Fruit fly (Drosophila melanogaster) whole organism, adult: ENCODE results near the gene sra.

Experiments
- CG11617 ChIP-seq: fragments of 200-800 bp; sonication (Bioruptor generic); optimal IDR thresholded peaks from 2 replicates; lab custom pipeline; 2017; ENCODE audit warnings: mild to moderate bottlenecking, missing biosample characterization, missing genetic modification reagents, missing genetic modification characterization
- CG12768 ChIP-seq: fragments of 200-800 bp; sonication (Bioruptor generic); optimal IDR thresholded peaks from 2 replicates; lab custom pipeline; 2017; ENCODE audit warnings: missing biosample characterization, missing genetic modification characterization, mild to moderate bottlenecking, moderate library complexity, missing genetic modification reagents
- CG14711 ChIP-seq: fragments of 200-800 bp; sonication (Bioruptor generic); optimal IDR thresholded peaks from 2 replicates; lab custom pipeline; 2018; ENCODE audit warnings: missing biosample characterization, mild to moderate bottlenecking, missing genetic modification characterization, moderate library complexity
- CG1620 ChIP-seq: fragments of 200-800 bp; sonication (Bioruptor generic); optimal IDR thresholded peaks from 2 replicates; lab custom pipeline; 2016; ENCODE audit warnings: missing biosample characterization, missing genetic modification characterization
- CG33017 ChIP-seq: fragments of 200-800 bp; sonication (Bioruptor generic); optimal IDR thresholded peaks from 2 replicates; lab custom pipeline; 2018; ENCODE audit warnings: missing biosample characterization, mild to moderate bottlenecking, missing genetic modification characterization, moderate library complexity
- CG5204 ChIP-seq: fragments of 200-800 bp; sonication (Bioruptor generic); optimal IDR thresholded peaks from 2 replicates; lab custom pipeline; 2016; ENCODE audit warnings: missing biosample characterization, missing genetic modification characterization
- CG7045 ChIP-seq: fragments of 200-800 bp; sonication (Bioruptor generic); optimal IDR thresholded peaks from 2 replicates; lab custom pipeline; 2017; ENCODE audit warnings: missing biosample characterization, mild to moderate bottlenecking, missing genetic modification characterization
- CG7101 ChIP-seq: fragments of 200-800 bp; sonication (Bioruptor generic); optimal IDR thresholded peaks from 2 replicates; lab custom pipeline; 2018; ENCODE audit warnings: missing biosample characterization, mild to moderate bottlenecking, missing genetic modification characterization, moderate library complexity
- Clk ChIP-seq: fragments of 200-800 bp; sonication (Bioruptor generic); optimal IDR thresholded peaks from 2 replicates; lab custom pipeline; 2017; ENCODE audit warnings: missing biosample characterization, missing genetic modification characterization
- Crg-1 ChIP-seq: fragments of 200-800 bp; sonication (Bioruptor generic); optimal IDR thresholded peaks from 2 replicates; lab custom pipeline; 2016; ENCODE audit warnings: missing biosample characterization, missing genetic modification characterization
- Hr96 ChIP-seq: fragments of 200-800 bp; sonication (Bioruptor generic); optimal IDR thresholded peaks from 2 replicates; lab custom pipeline; 2016; ENCODE audit warnings: missing biosample characterization, missing genetic modification characterization
- Mnt ChIP-seq: fragments of 200-800 bp; sonication (Bioruptor generic); optimal IDR thresholded peaks from 2 replicates; lab custom pipeline; 2016; ENCODE audit warnings: missing biosample characterization, mild to moderate bottlenecking, missing genetic modification characterization
- bab1 ChIP-seq: fragments of 200-800 bp; sonication (Bioruptor generic); optimal IDR thresholded peaks from 3 replicates; lab custom pipeline; 2019; ENCODE audit warnings: missing biosample characterization, mild to moderate bottlenecking, missing genetic modification characterization, moderate library complexity
- cic ChIP-seq: fragments of 200-800 bp; sonication (Bioruptor generic); optimal IDR thresholded peaks from 2 replicates; lab custom pipeline; 2017; ENCODE audit warnings: missing biosample characterization, mild to moderate bottlenecking, missing genetic modification characterization, moderate library complexity
- cnc ChIP-seq, 2 experiments: fragments of >200 bp; optimal IDR thresholded peaks; 2 replicates each; lab custom pipeline; 2017
- kay ChIP-seq: fragments of 200-800 bp; sonication (Bioruptor generic); peaks from one replicate; lab custom pipeline; 2016; ENCODE audit warnings: missing biosample characterization, missing genetic modification characterization, borderline replicate concordance
- ovo ChIP-seq: fragments of 200-800 bp; sonication (Bioruptor generic); optimal IDR thresholded peaks from 2 replicates; lab custom pipeline; 2016; ENCODE audit warnings: missing biosample characterization, missing genetic modification characterization
- pad ChIP-seq: fragments of 200-800 bp; sonication (Bioruptor generic); optimal IDR thresholded peaks from 3 replicates; lab custom pipeline; 2017; ENCODE audit warnings: missing biosample characterization, missing genetic modification characterization, mild to moderate bottlenecking, moderate library complexity, missing genetic modification reagents
- tj ChIP-seq: fragments of 200-800 bp; sonication (Bioruptor generic); optimal IDR thresholded peaks from 3 replicates; lab custom pipeline; 2017; ENCODE audit warnings: missing biosample characterization, mild to moderate bottlenecking, missing genetic modification characterization, moderate library complexity
- toe ChIP-seq: fragments of 200-800 bp; sonication (Bioruptor generic); optimal IDR thresholded peaks from 2 replicates; lab custom pipeline; 2016; ENCODE audit warnings: missing biosample characterization, missing genetic modification characterization

sra gene

dm6 chr3R:16232569-16232968 is 45.8 kb downstream of the sra start:
- TF ChIP-seq bab1 (GFP tag; lab: Kevin White, UChicago) = no peak
- no peak for TF ChIP-seq Clk (GFP tag; lab: Kevin White, UChicago)
- no peak for TF ChIP-seq ovo (GFP tag; lab: Kevin White, UChicago)
- no peak for TF ChIP-seq Hr96 (GFP tag; lab: Kevin White, UChicago)
- TF ChIP-seq cnc (optimal IDR thresholded peaks at IDR 0.05; lab: Kevin White, UChicago) = no peak
- no peak for TF ChIP-seq pad (GFP tag; lab: Kevin White, UChicago)
- no peak for TF ChIP-seq kay (GFP tag; lab: Kevin White, UChicago)
- TF ChIP-seq cic (GFP tag; lab: Kevin White, UChicago) = no peak
- TF ChIP-seq toe (GFP tag; lab: Kevin White, UChicago) = no peak
- no peak for TF ChIP-seq Mnt
- no peak for TF ChIP-seq CG7101

dm6 chr3R:16234298-16234697 is 47.5 kb downstream of the sra start:
- TF ChIP-seq CG33017 (tag; lab: Kevin White, UChicago) (no peak), Mnt (no peak), Crg-1 (GFP tag; lab: Kevin White, UChicago) (no peak), cnc (optimal IDR thresholded peaks at IDR 0.05; lab: Kevin White, UChicago) (no peak), toe (GFP tag; lab: Kevin White, UChicago) (no peak), cic (GFP tag; lab: Kevin White, UChicago) (no peak), Clk (GFP tag; lab: Kevin White, UChicago) (no peak), CG5204 (no peak), CG7101 (no peak), bab1 (GFP tag; lab: Kevin White, UChicago) (no peak), tj (GFP tag; lab: Kevin White, UChicago) (no peak), CG11617 (GFP tag; lab: Kevin White, UChicago) (no peak), kay (GFP tag; lab: Kevin White, UChicago) (no peak), CG14711 (no peak), CG1620 (no peak), ovo (GFP tag; lab: Kevin White, UChicago) (no peak)

DNA sequence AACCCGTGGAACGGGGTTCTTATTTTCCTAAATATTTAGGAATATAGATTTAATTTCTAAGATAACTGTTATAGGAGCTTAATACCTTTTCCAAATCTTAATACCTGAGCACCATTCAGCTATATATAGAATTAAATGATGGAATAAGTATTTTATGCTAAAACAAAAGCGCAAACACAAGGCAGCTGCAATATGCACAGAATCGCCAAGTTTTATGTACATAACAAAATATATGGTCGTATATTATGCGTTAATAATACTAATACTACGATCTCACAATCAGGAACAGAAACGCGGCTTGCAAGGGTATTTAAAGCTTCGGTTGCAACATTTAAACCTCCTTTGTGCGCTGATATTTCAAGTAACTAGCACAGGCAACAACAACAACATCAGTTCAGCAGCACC is 47.9 kb downstream of the sra start:
- no peak for TF ChIP-seq Hr96 (GFP tag; lab: Kevin White, UChicago)
- TF ChIP-seq toe (GFP tag; lab: Kevin White, UChicago) = no peak

dm6 chr3R:16235215-16235937 is 48.6 kb downstream of the sra start:
- TF ChIP-seq toe (GFP tag; lab: Kevin White, UChicago) (peak; percentile 59), bab1 (GFP tag; lab: Kevin White, UChicago) (peak; percentile 2), CG12768 (GFP tag; lab: Kevin White, UChicago) (peak; percentile 47), pad (GFP tag; lab: Kevin White, UChicago) (peak; percentile 27), Crg-1 (GFP tag; lab: Kevin White, UChicago) (peak; percentile 12), CG14711 (no peak), CG7045 (GFP tag; lab: Kevin White, UChicago) (no peak), ovo (GFP tag; lab: Kevin White, UChicago) (peak; percentile 22), kay (GFP tag; lab: Kevin White, UChicago) (peak; percentile 95), Mnt (peak; percentile 75), Hr96 (GFP tag; lab: Kevin White, UChicago) (peak; percentile 61), CG33017 (tag; lab: Kevin White, UChicago) (no peak), cic (GFP tag; lab: Kevin White, UChicago) (peak; percentile 91), Clk (GFP tag; lab: Kevin White, UChicago) (peak; percentile 48)

dm6 chr3R:16235941-16236712 is 49.3 kb downstream of the sra start:
- TF ChIP-seq Clk (GFP tag; lab: Kevin White, UChicago) (peak; percentile 58), bab1 (GFP tag; lab: Kevin White, UChicago) (peak; percentile 42), CG14711 (peak; percentile 87), CG7045 (GFP tag; lab: Kevin White, UChicago) (peak; percentile 96), CG12768 (GFP tag; lab: Kevin White, UChicago) (peak; percentile 87), Hr96 (GFP tag; lab: Kevin White, UChicago) (peak; percentile 72), tj (GFP tag; lab: Kevin White, UChicago) (peak; percentile 73), CG5204 (peak; percentile 38), CG1620 (peak; percentile 12), cnc (optimal IDR thresholded peaks at IDR 0.05; lab: Kevin White, UChicago) (no peak), cic (GFP tag; lab: Kevin White, UChicago) (peak; percentile 89), toe (GFP tag; lab: Kevin White, UChicago) (peak; percentile 52), CG33017 (tag; lab: Kevin White, UChicago) (peak; percentile 92), CG11617 (GFP tag; lab: Kevin White, UChicago) (peak; percentile 99), ovo (GFP tag; lab: Kevin White, UChicago) (peak; percentile 35), CG7101 (peak; percentile 91), pad (GFP tag; lab: Kevin White, UChicago) (no peak), Crg-1 (GFP tag; lab: Kevin White, UChicago) (no peak), kay (GFP tag; lab: Kevin White, UChicago) (no peak), Mnt (peak; percentile 88)
